Worm (Caenorhabditis elegans): ENCODE measurements around the gene F11C7.7.

Gene F11C7.7

DNA sequence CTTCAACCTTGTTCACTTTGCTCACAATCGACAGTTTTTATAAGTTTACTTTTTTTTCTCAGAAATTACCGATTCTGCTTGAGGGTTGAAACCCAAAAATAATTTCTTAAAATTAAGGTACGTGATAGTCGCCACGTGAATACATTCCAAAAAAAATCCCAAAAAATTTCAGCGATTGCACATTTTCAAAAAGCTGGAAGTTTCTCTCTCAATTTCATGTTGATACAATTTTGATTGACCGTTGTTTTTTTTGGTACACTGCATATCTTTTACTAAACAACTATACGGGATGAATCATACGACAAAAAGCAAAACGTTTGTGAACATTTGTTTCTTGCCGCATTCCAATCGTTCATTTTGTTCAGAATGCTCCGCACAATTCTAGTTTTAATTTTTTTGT is 40.0 kb downstream of the F11C7.7 start, which contains the start of gene C36E6.8:
Gene C36E6.8 (plus strand): TSS at position 301 of the 400 bp plus-strand sequence.
- TF ChIP-seq ceh-39 (tag; optimal IDR thresholded peaks at IDR 0.05), result no peak
- TF ChIP-seq M03D4.4 (tag; optimal IDR thresholded peaks at IDR 0.05), result no peak
- TF ChIP-seq nhr-2 (tag; optimal IDR thresholded peaks at IDR 0.05), result no peak
- no peak for TF ChIP-seq elt-3 (tag; optimal IDR thresholded peaks at IDR 0.05)

Measured in whole organism, mixed stage, embryonic.